Worm (Caenorhabditis elegans) whole organism, young adult: ENCODE measurements around the gene fic-1.
A peak's percentile ranks its signal among the peaks of the same experiment; 100 is the strongest.

Experiments
- F10E7.11 ChIP-seq: sonication (generic microtip); optimal IDR thresholded peaks from 2 replicates; lab custom pipeline; 2017; ENCODE audit warnings: mild to moderate bottlenecking, missing genetic modification characterization, moderate library complexity, missing compliant biosample characterization
- F33H1.4 ChIP-seq: fragments of 200-800 bp; sonication (Bioruptor generic); IDR thresholded peaks from 2 replicates; pipeline ENCODE4 v1.3.6; 2022; ENCODE audit warnings: missing genetic modification reagents, missing genetic modification characterization, missing compliant biosample characterization
- F52B5.7 ChIP-seq: sonication (generic microtip); optimal IDR thresholded peaks from 2 replicates; lab custom pipeline; 2016; ENCODE audit warnings: mild to moderate bottlenecking, missing genetic modification characterization, missing compliant biosample characterization
- F57A8.1 ChIP-seq: fragments of 200-800 bp; sonication (Bioruptor generic); optimal IDR thresholded peaks from 2 replicates; lab custom pipeline; 2018; ENCODE audit warnings: mild to moderate bottlenecking, missing genetic modification characterization, moderate library complexity, missing compliant biosample characterization
- K11D2.4 ChIP-seq: fragments of 200-800 bp; sonication (Bioruptor generic); IDR thresholded peaks from 2 replicates; pipeline ENCODE4 v1.3.6; 2022; ENCODE audit warnings: missing genetic modification reagents, missing genetic modification characterization, missing compliant biosample characterization
- K12H6.12 ChIP-seq: fragments of 200-800 bp; sonication (Bioruptor generic); optimal IDR thresholded peaks from 2 replicates; lab custom pipeline; 2018; ENCODE audit warnings: mild to moderate bottlenecking, missing genetic modification characterization, missing compliant biosample characterization
- Y53G8AR.9 ChIP-seq: fragments of 200-800 bp; sonication (Bioruptor generic); conservative IDR thresholded peaks from 2 replicates; pipeline ENCODE4 v1.3.6; 2022; ENCODE audit warnings: missing genetic modification reagents, missing genetic modification characterization, missing compliant biosample characterization
- Y56A3A.18 ChIP-seq: fragments of 200-800 bp; sonication (Bioruptor generic); IDR thresholded peaks from 2 replicates; pipeline ENCODE4 v1.3.6; 2022; ENCODE audit warnings: missing genetic modification reagents, missing genetic modification characterization, missing compliant biosample characterization
- Y79H2A.3 ChIP-seq: fragments of 200-800 bp; sonication (Bioruptor generic); conservative IDR thresholded peaks from 2 replicates; pipeline ENCODE4 v1.3.6; 2022; ENCODE audit warnings: missing genetic modification reagents, missing genetic modification characterization, missing compliant biosample characterization
- ZK185.1 ChIP-seq: sonication (generic microtip); optimal IDR thresholded peaks from 2 replicates; lab custom pipeline; 2016; ENCODE audit warnings: mild to moderate bottlenecking, missing genetic modification characterization, missing compliant biosample characterization; ENCODE audit not compliant: poor library complexity, severe bottlenecking
- ama-1 ChIP-seq, 3 experiments: fragments of 150-350 bp in 1 of 3; sonication (generic microtip) in 2 of 3; optimal IDR thresholded peaks; 2 replicates each; lab custom pipeline; 2014 to 2018; ENCODE audit warnings: missing biosample characterization in 2 of 3, missing genetic modification characterization in 2 of 3, missing genetic modification reagents in 2 of 3
- aptf-3 ChIP-seq: fragments of 200-800 bp; sonication (Bioruptor generic); IDR thresholded peaks from 2 replicates; pipeline ENCODE4 v1.3.6; 2022; ENCODE audit warnings: missing genetic modification characterization, missing compliant biosample characterization
- athp-1 ChIP-seq: sonication (generic microtip); optimal IDR thresholded peaks from 2 replicates; lab custom pipeline; 2017; ENCODE audit warnings: mild to moderate bottlenecking, missing genetic modification characterization, missing compliant biosample characterization
- attf-5 ChIP-seq: fragments of 200-800 bp; sonication (Bioruptor generic); optimal IDR thresholded peaks from 2 replicates; lab custom pipeline; 2018; ENCODE audit warnings: mild to moderate bottlenecking, missing genetic modification characterization, missing compliant biosample characterization
- bed-2 ChIP-seq: fragments of 200-800 bp; sonication (Bioruptor generic); IDR thresholded peaks from 2 replicates; pipeline ENCODE4 v1.3.6; 2022; ENCODE audit warnings: missing genetic modification reagents, missing genetic modification characterization, missing compliant biosample characterization
- cebp-1 ChIP-seq, 2 experiments: fragments of 200-800 bp in 1 of 2; sonication (Bioruptor generic) in 1 of 2; sonication (generic microtip) in 1 of 2; IDR thresholded peaks in 1 of 2; optimal IDR thresholded peaks in 1 of 2; 2 replicates each; pipeline versions ENCODE4 v1.3.6 to Lab custom; 2017 to 2022; ENCODE audit warnings: missing compliant biosample characterization in 2 of 2, missing genetic modification characterization in 2 of 2, mild to moderate bottlenecking in 1 of 2, missing genetic modification reagents in 1 of 2, moderate library complexity in 1 of 2
- cebp-2 ChIP-seq: fragments of 200-800 bp; sonication (Bioruptor generic); IDR thresholded peaks from 2 replicates; pipeline ENCODE4 v1.3.6; 2022; ENCODE audit warnings: missing genetic modification characterization, missing compliant biosample characterization
- ceh-100 ChIP-seq: fragments of 200-800 bp; sonication (Bioruptor generic); IDR thresholded peaks from 2 replicates; pipeline ENCODE4 v1.3.6; 2022; ENCODE audit warnings: missing genetic modification reagents, missing genetic modification characterization, missing compliant biosample characterization
- ceh-40 ChIP-seq: fragments of 200-800 bp; sonication (Bioruptor generic); IDR thresholded peaks from 2 replicates; pipeline ENCODE4 v1.3.6; 2022; ENCODE audit warnings: missing genetic modification characterization, missing compliant biosample characterization
- ceh-58 ChIP-seq: fragments of 200-800 bp; sonication (Bioruptor generic); IDR thresholded peaks from 2 replicates; pipeline ENCODE4 v1.3.6; 2022; ENCODE audit warnings: missing genetic modification characterization, missing compliant biosample characterization
- ceh-79 ChIP-seq: sonication (generic microtip); optimal IDR thresholded peaks from 2 replicates; lab custom pipeline; 2017; ENCODE audit warnings: mild to moderate bottlenecking, missing genetic modification characterization, missing compliant biosample characterization
- ceh-91 ChIP-seq: fragments of 200-800 bp; sonication (Bioruptor generic); IDR thresholded peaks from 2 replicates; pipeline ENCODE4 v1.3.6; 2022; ENCODE audit warnings: missing genetic modification reagents, missing genetic modification characterization, missing compliant biosample characterization
- egl-44 ChIP-seq: fragments of 200-800 bp; sonication (Bioruptor generic); IDR thresholded peaks from 2 replicates; pipeline ENCODE4 v1.3.6; 2022; ENCODE audit warnings: missing genetic modification reagents, missing genetic modification characterization, missing compliant biosample characterization
- egrh-3 ChIP-seq: fragments of 200-800 bp; sonication (Bioruptor generic); IDR thresholded peaks from 2 replicates; pipeline ENCODE4 v1.3.6; 2022; ENCODE audit warnings: missing genetic modification reagents, missing genetic modification characterization, missing compliant biosample characterization
- fkh-3 ChIP-seq: sonication (generic microtip); optimal IDR thresholded peaks from 2 replicates; lab custom pipeline; 2016; ENCODE audit warnings: mild to moderate bottlenecking, missing genetic modification characterization, missing compliant biosample characterization
- him-1 ChIP-seq: sonication (generic microtip); optimal IDR thresholded peaks from 2 replicates; lab custom pipeline; 2016; ENCODE audit warnings: missing genotype, missing genetic modification reagents, missing genetic modification characterization, missing compliant biosample characterization
- hlh-12 ChIP-seq: sonication (generic microtip); optimal IDR thresholded peaks from 2 replicates; lab custom pipeline; 2016; ENCODE audit warnings: missing genetic modification characterization, missing compliant biosample characterization
- hmg-1.2 ChIP-seq: fragments of 200-800 bp; sonication (Bioruptor generic); IDR thresholded peaks from 2 replicates; pipeline ENCODE4 v1.3.6; 2022; ENCODE audit warnings: missing genetic modification reagents, missing genetic modification characterization, missing compliant biosample characterization
- hrde-1 ChIP-seq: sonication (generic microtip); optimal IDR thresholded peaks from 2 replicates; lab custom pipeline; 2016; ENCODE audit warnings: missing genetic modification characterization, mild to moderate bottlenecking, missing compliant biosample characterization, moderate library complexity, missing genotype, missing genetic modification reagents, borderline replicate concordance
- hsf-1 ChIP-seq: fragments of 200-800 bp; sonication (Bioruptor generic); IDR thresholded peaks from 2 replicates; pipeline ENCODE4 v1.3.6; 2022; ENCODE audit warnings: missing genetic modification reagents, missing genetic modification characterization, missing compliant biosample characterization
- lin-35 ChIP-seq, 3 experiments: fragments of 150-350 bp in 2 of 3; sonication (generic microtip) in 1 of 3; optimal IDR thresholded peaks; 2 replicates each; lab custom pipeline; 2014 to 2018; ENCODE audit warnings: missing biosample characterization in 3 of 3, missing genetic modification characterization in 3 of 3, missing genetic modification reagents in 3 of 3
- lin-40 ChIP-seq: sonication (generic microtip); optimal IDR thresholded peaks from 2 replicates; lab custom pipeline; 2016; ENCODE audit warnings: missing genetic modification characterization, mild to moderate bottlenecking, missing compliant biosample characterization, missing genotype, missing genetic modification reagents
- mcd-1 ChIP-seq: fragments of 200-800 bp; sonication (Bioruptor generic); IDR thresholded peaks from 2 replicates; pipeline ENCODE4 v1.3.6; 2022; ENCODE audit warnings: missing genetic modification reagents, missing genetic modification characterization, missing compliant biosample characterization
- mxl-1 ChIP-seq: sonication (generic microtip); optimal IDR thresholded peaks from 2 replicates; lab custom pipeline; 2016; ENCODE audit warnings: missing genetic modification characterization, missing compliant biosample characterization
- nhr-179 ChIP-seq: sonication (generic microtip); optimal IDR thresholded peaks from 2 replicates; lab custom pipeline; 2016; ENCODE audit warnings: mild to moderate bottlenecking, missing genetic modification characterization, missing compliant biosample characterization
- nhr-80 ChIP-seq: sonication (generic microtip); optimal IDR thresholded peaks from 2 replicates; lab custom pipeline; 2016; ENCODE audit warnings: missing genetic modification characterization, missing compliant biosample characterization
- pha-4 ChIP-seq: fragments of 150-350 bp; sonication (generic microtip); optimal IDR thresholded peaks from 2 replicates; lab custom pipeline; 2014; ENCODE audit warnings: missing biosample characterization, missing genetic modification reagents, missing genetic modification characterization
- rpc-1 ChIP-seq, 2 experiments: fragments of 150-350 bp in 1 of 2; sonication (generic microtip) in 1 of 2; optimal IDR thresholded peaks; 2 replicates each; lab custom pipeline; 2014 to 2018; ENCODE audit warnings: missing biosample characterization in 1 of 2, missing genetic modification characterization in 1 of 2, missing genetic modification reagents in 1 of 2, missing genotype in 1 of 2
- sptf-2 ChIP-seq: fragments of 200-800 bp; sonication (Bioruptor generic); optimal IDR thresholded peaks from 2 replicates; lab custom pipeline; 2018; ENCODE audit warnings: mild to moderate bottlenecking, missing genetic modification characterization, missing compliant biosample characterization
- xnd-1 ChIP-seq: sonication (generic microtip); optimal IDR thresholded peaks from 2 replicates; lab custom pipeline; 2016; ENCODE audit warnings: missing genotype, missing genetic modification reagents, missing genetic modification characterization, missing compliant biosample characterization
- zfh-2 ChIP-seq: fragments of 200-800 bp; sonication (Bioruptor generic); conservative IDR thresholded peaks from 2 replicates; pipeline ENCODE4 v1.3.6; 2022; ENCODE audit warnings: missing genetic modification reagents, missing genetic modification characterization, missing compliant biosample characterization
- ztf-22 ChIP-seq: fragments of 200-800 bp; sonication (Bioruptor generic); optimal IDR thresholded peaks from 2 replicates; lab custom pipeline; 2018; ENCODE audit warnings: mild to moderate bottlenecking, missing genetic modification characterization, moderate library complexity, missing compliant biosample characterization

fic-1 gene

DNA sequence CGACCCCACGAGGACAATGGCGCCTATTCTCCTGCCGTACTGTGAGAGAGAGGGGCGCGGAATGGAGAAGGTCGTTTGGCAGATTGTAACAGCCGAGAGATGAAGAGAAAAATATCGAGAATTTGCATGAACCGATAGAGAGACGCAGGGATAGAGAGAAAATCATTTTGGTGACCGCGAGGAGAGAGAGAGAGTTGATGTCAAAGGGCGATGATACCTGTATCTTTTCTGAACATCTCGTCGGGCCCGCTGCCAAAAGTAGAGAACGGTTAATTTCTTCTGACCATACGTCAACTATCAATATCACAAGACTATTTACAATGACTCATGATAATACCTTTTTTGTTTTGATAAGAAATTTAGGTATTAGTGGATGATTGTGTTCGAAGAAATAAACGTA lies 38.7 kb downstream of the fic-1 start (continued):
- no peak for TF ChIP-seq F33H1.4
- TF ChIP-seq, all 124 proteins: peak for 9

DNA sequence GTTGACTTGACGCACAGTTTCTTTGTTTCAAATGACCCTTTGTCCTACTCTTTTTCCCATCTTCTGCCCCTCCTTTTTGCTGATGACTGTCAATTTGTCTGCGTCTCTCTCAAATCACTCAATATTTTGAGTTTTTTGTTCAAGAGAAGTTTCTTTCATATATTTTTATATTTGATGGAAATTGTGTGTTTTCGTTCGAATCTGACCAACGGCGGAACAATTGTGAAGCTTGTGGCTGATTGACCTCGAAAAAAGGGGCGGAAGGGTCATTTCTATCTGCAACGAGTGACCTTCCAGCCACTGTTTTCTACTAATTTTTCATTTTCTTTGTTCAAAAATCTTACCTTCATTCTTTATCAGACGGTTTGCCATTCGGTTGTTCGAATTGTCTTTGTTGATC lies 41.4 kb downstream of the fic-1 start:
- TF ChIP-seq hrde-1 (no peak), nhr-80 (tag; lab: Kevin White, UChicago) (no peak), hmg-1.2 (0 out of 2 replicates have a peak, but pooled peaks have one; percentile 9), Y79H2A.3 (GFP tag; lab: Robert Waterston, UW) (no peak), cebp-2 (GFP tag; lab: Robert Waterston, UW) (no peak)

DNA sequence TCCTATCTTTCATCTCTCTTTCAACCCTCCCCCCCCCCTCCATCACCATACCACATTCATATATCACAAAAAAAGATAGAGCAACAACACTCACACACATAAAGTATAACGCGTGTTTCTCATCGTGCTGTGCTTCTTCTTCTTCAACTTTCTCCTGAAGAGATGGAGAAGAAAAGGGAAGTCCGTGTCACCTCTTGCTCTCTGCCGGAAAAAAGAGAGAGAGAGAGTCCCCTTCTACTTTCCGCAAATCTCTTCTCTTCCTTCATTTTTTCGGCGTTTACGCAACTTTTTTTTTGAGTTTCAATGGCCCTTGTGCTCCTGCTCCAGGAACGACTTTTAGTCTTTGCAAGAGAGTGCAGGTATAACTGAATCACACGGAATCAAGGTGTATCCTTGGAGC lies 42.4 kb downstream of the fic-1 start:
- TF ChIP-seq F10E7.11 (no peak), ceh-40 (GFP tag; lab: Robert Waterston, UW) (no peak), mcd-1 (GFP tag; lab: Robert Waterston, UW) (no peak), pha-4 (no peak), him-1 (tag; lab: Kevin White, UChicago) (no peak), K11D2.4 (GFP tag; lab: Robert Waterston, UW) (no peak), egrh-3 (no peak), lin-40 (no peak), K12H6.12 (tag; lab: Kevin White, UChicago) (peak; percentile 1), fkh-3 (tag; lab: Kevin White, UChicago) (no peak), nhr-80 (tag; lab: Kevin White, UChicago) (no peak), aptf-3 (GFP tag; lab: Robert Waterston, UW) (no peak), egl-44 (no peak), zfh-2 (GFP tag; lab: Robert Waterston, UW) (0 out of 2 replicates have a peak, but pooled peaks have one; percentile 12), lin-35 (GFP tag; optimal IDR thresholded peaks at IDR 0.05; lab: Kevin White, UChicago) (no peak), nhr-179 (no peak), F57A8.1 (no peak), ceh-58 (GFP tag; lab: Robert Waterston, UW) (no peak), cebp-1 (GFP tag; IDR thresholded peaks at IDR 0.05; lab: Robert Waterston, UW) (no peak), cebp-1 (tag; optimal IDR thresholded peaks at IDR 0.05; lab: Kevin White, UChicago) (peak; percentile 19), Y79H2A.3 (GFP tag; lab: Robert Waterston, UW) (no peak)
- TF ChIP-seq, all 124 proteins: peak for 3

DNA sequence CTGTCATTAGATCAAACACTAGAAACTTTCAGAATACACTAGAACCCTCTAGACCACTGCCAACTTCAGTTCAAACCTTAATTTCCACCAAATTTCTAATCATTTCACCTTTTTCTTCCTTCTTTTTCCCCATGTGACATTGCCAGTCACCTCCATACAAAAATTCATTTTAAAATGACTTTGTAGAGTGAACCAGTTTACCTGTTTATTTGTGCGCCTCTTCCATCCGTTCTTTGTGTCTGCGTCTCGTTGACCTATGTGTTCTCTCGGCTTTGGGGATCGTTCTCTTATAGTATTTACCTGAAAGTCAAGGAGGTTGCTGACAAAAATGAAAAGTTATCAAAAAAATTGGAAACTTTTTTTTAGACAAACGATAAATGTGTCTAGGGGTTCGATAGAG lies 43.4 kb downstream of the fic-1 start:
- no peak for TF ChIP-seq xnd-1 (tag; lab: Kevin White, UChicago)
- peak; percentile 83 for TF ChIP-seq hsf-1 (GFP tag; lab: Robert Waterston, UW)
- TF ChIP-seq rpc-1 (optimal IDR thresholded peaks at IDR 0.05; lab: Kevin White, UChicago) = peak; percentile 24
- TF ChIP-seq rpc-1 (tag; optimal IDR thresholded peaks at IDR 0.05; lab: Kevin White, UChicago) = no peak
- TF ChIP-seq hmg-1.2 = peak; percentile 46; the same call in 1 of the 2 replicates
- TF ChIP-seq K12H6.12 (tag; lab: Kevin White, UChicago) = no peak
- no peak for TF ChIP-seq Y53G8AR.9 (GFP tag; lab: Robert Waterston, UW)
- no peak for TF ChIP-seq F52B5.7 (tag; lab: Kevin White, UChicago)
- no peak for TF ChIP-seq attf-5 (GFP tag; lab: Kevin White, UChicago)
- TF ChIP-seq hrde-1 = no peak
- no peak for TF ChIP-seq ztf-22

DNA sequence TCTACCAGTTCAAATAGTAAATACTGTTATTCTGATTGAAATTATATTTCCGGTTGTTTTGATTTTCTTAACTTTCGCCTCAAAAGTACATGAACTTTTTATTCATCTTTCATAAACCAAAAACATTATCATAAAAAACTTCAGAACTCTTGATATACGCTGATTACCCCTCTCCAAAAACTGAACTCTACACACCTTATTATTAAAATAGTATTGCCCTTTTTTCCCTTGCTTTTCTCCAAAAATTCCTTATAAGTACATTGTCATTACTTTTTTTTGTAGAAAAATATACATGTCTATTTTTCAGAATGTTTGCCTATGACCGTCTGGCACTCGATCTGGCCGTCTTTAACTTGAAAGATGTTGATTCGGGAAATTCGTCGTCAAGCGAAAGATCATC lies 44.5 kb downstream of the fic-1 start, which contains the start of gene Y43E12A.2:
Y43E12A.2 (plus strand) TSS at position 301 of the 400 bp plus-strand sequence.
- TF ChIP-seq nhr-80 (tag; lab: Kevin White, UChicago) (no peak), mxl-1 (tag; lab: Kevin White, UChicago) (no peak), sptf-2 (GFP tag; lab: Kevin White, UChicago) (no peak), ZK185.1 (tag; lab: Kevin White, UChicago) (no peak), hlh-12 (no peak), ceh-91 (GFP tag; lab: Robert Waterston, UW) (no peak), fkh-3 (tag; lab: Kevin White, UChicago) (no peak), athp-1 (tag; lab: Kevin White, UChicago) (no peak), ceh-100 (GFP tag; lab: Robert Waterston, UW) (no peak), K12H6.12 (tag; lab: Kevin White, UChicago) (no peak), egl-44 (no peak), aptf-3 (GFP tag; lab: Robert Waterston, UW) (no peak), ceh-79 (tag; lab: Kevin White, UChicago) (no peak), lin-35 (GFP tag; optimal IDR thresholded peaks at IDR 0.05; lab: Kevin White, UChicago) (no peak), bed-2 (GFP tag; lab: Robert Waterston, UW) (no peak), Y56A3A.18 (GFP tag; lab: Robert Waterston, UW) (no peak), ama-1 (optimal IDR thresholded peaks at IDR 0.05; lab: Kevin White, UChicago) (no peak), ama-1 (GFP tag; optimal IDR thresholded peaks at IDR 0.05; lab: Kevin White, UChicago) (no peak)
